Worm (Caenorhabditis elegans): ENCODE data around the gene sre-18.

ce11 chrIV:12197679-12198078, 31.9 kb downstream of the sre-18 start:
- TF ChIP-seq rec-8 (tag; optimal IDR thresholded peaks at IDR 0.05) (no peak), ceh-91 (GFP tag; IDR thresholded peaks at IDR 0.05) (no peak), unc-130 (GFP tag; optimal IDR thresholded peaks at IDR 0.05) (no peak), F39B2.1 (GFP tag; IDR thresholded peaks at IDR 0.05) (no peak), nhr-27 (tag; optimal IDR thresholded peaks at IDR 0.05) (no peak), ZK185.1 (tag; optimal IDR thresholded peaks at IDR 0.05; ENCODE audit: poor library complexity, severe bottlenecking) (no peak), ama-1 (optimal IDR thresholded peaks at IDR 0.05) (no peak), ama-1 (GFP tag; optimal IDR thresholded peaks at IDR 0.05) (no peak), snpc-4 (GFP tag; optimal IDR thresholded peaks at IDR 0.05) (no peak), snpc-4 (tag; optimal IDR thresholded peaks at IDR 0.05) (no peak), ceh-27 (GFP tag; optimal IDR thresholded peaks at IDR 0.05) (no peak), T26A5.8 (tag; optimal IDR thresholded peaks at IDR 0.05) (no peak)

Data from whole organism, young adult.